Fruit fly (Drosophila melanogaster) whole organism, wandering third instar larva: ENCODE results near the gene se.
A peak's percentile ranks its signal among the peaks of the same experiment; 100 is the strongest.

Experiments used
- Abd-B ChIP-seq: fragments of >200 bp; optimal IDR thresholded peaks from 2 replicates; lab custom pipeline; 2017; ENCODE audit warnings: missing biosample characterization, missing genetic modification characterization
- CG32264 ChIP-seq: fragments of 200-800 bp; sonication (Bioruptor generic); optimal IDR thresholded peaks from 2 replicates; lab custom pipeline; 2016; ENCODE audit warnings: missing biosample characterization, missing genetic modification characterization
- GATAd ChIP-seq: sonication (Bioruptor generic); optimal IDR thresholded peaks from 2 replicates; lab custom pipeline; 2016; ENCODE audit warnings: missing biosample characterization, missing genetic modification characterization
- HLH106 ChIP-seq: fragments of 200-800 bp; optimal IDR thresholded peaks from 3 replicates; lab custom pipeline; 2019; ENCODE audit warnings: missing biosample characterization, mild to moderate bottlenecking, missing genetic modification characterization, moderate library complexity
- N ChIP-seq: fragments of >200 bp; optimal IDR thresholded peaks from 2 replicates; lab custom pipeline; 2018; ENCODE audit warnings: missing biosample characterization, missing external identifiers, missing genetic modification characterization
- OdsH ChIP-seq: fragments of 200-800 bp; sonication (Bioruptor generic); optimal IDR thresholded peaks from 2 replicates; lab custom pipeline; 2016; ENCODE audit warnings: missing biosample characterization, mild to moderate bottlenecking, missing genetic modification characterization
- Rel ChIP-seq, 2 experiments: fragments of 200-800 bp; sonication (Bioruptor generic) in 1 of 2; optimal IDR thresholded peaks; 2 replicates in 1 of 2; 3 replicates in 1 of 2; lab custom pipeline; 2016 to 2019; ENCODE audit warnings: mild to moderate bottlenecking in 2 of 2, missing biosample characterization in 2 of 2, missing genetic modification characterization in 2 of 2, moderate library complexity in 1 of 2
- Vsx2 ChIP-seq: fragments of 200-300, 225-300 bp; sonication (Bioruptor generic); optimal IDR thresholded peaks from 2 replicates; lab custom pipeline; 2018; ENCODE audit warnings: missing biosample characterization, missing genetic modification characterization; ENCODE audit not compliant: partially characterized antibody
- br ChIP-seq: fragments of 200-800 bp; sonication (Bioruptor generic); optimal IDR thresholded peaks from 2 replicates; lab custom pipeline; 2016; ENCODE audit warnings: missing biosample characterization, missing genetic modification characterization
- jim ChIP-seq: fragments of 175-275, 200-325 bp; sonication (Bioruptor generic); optimal IDR thresholded peaks from 2 replicates; lab custom pipeline; 2016; ENCODE audit warnings: missing biosample characterization, mild to moderate bottlenecking, missing genetic modification characterization
- lola ChIP-seq: fragments of >200 bp; optimal IDR thresholded peaks from 2 replicates; lab custom pipeline; 2017; ENCODE audit warnings: missing biosample characterization, missing genetic modification characterization
- psq ChIP-seq: fragments of 200-800 bp; sonication (Bioruptor generic); optimal IDR thresholded peaks from 3 replicates; lab custom pipeline; 2017; ENCODE audit warnings: missing biosample characterization, mild to moderate bottlenecking, missing genetic modification characterization, moderate library complexity
- tai ChIP-seq: sonication (Bioruptor generic); optimal IDR thresholded peaks from 2 replicates; lab custom pipeline; 2016; ENCODE audit warnings: missing biosample characterization, missing genetic modification characterization
- woc ChIP-seq: sonication (Bioruptor generic); optimal IDR thresholded peaks from 2 replicates; lab custom pipeline; 2016; ENCODE audit warnings: missing biosample characterization, mild to moderate bottlenecking, missing genetic modification characterization

- TF ChIP-seq Vsx2 (GFP tag; lab: Kevin White, UChicago) (peak; percentile 91), woc (GFP tag; lab: Kevin White, UChicago) (no peak), br (GFP tag; lab: Kevin White, UChicago) (peak; percentile 57), N (no peak), Rel (GFP tag; optimal IDR thresholded peaks at IDR 0.05; lab: Kevin White, UChicago) (peak; percentile 62), Rel (tag; optimal IDR thresholded peaks at IDR 0.05; lab: Kevin White, UChicago) (peak; percentile 28), tai (GFP tag; lab: Kevin White, UChicago) (peak; percentile 4), jim (GFP tag; lab: Kevin White, UChicago) (peak; percentile 47), Abd-B (no peak), psq (GFP tag; lab: Kevin White, UChicago) (peak; percentile 81), HLH106 (tag; lab: Kevin White, UChicago) (no peak), OdsH (no peak), lola (GFP tag; lab: Kevin White, UChicago) (no peak), CG32264 (peak; percentile 41), GATAd (GFP tag; lab: Kevin White, UChicago) (no peak)
These were observed 26.0 kb downstream of the se start for dm6 chr3L:8546355-8546771.
